Worm (Caenorhabditis elegans) whole organism, midembryonic: Measurements from ENCODE around the gene nlp-18.
A peak's percentile ranks its signal among the peaks of the same experiment; 100 is the strongest.

ENCODE experiments used
- T22C8.4 ChIP-seq: fragments of 200-800 bp; sonication (Bioruptor generic); IDR thresholded peaks from 2 replicates; pipeline ENCODE4 v1.3.6; 2022; ENCODE audit warnings: missing genetic modification characterization, missing compliant biosample characterization
- cog-1 ChIP-seq: sonication (generic microtip); optimal IDR thresholded peaks from 2 replicates; lab custom pipeline; 2016; ENCODE audit warnings: missing genetic modification characterization, missing compliant biosample characterization
- flt-1 ChIP-seq: fragments of 200-800 bp; sonication (Bioruptor generic); IDR thresholded peaks from 2 replicates; pipeline ENCODE4 v1.3.6; 2022; ENCODE audit warnings: missing genetic modification characterization, missing compliant biosample characterization
- klf-2 ChIP-seq: fragments of 200-800 bp; sonication (Bioruptor generic); conservative IDR thresholded peaks from 2 replicates; pipeline ENCODE4 v1.3.6; 2022; ENCODE audit warnings: missing genetic modification reagents, missing genetic modification characterization, missing compliant biosample characterization
- med-1 ChIP-seq: sonication (generic microtip); optimal IDR thresholded peaks from 2 replicates; lab custom pipeline; 2017; ENCODE audit warnings: missing genetic modification characterization, mild to moderate bottlenecking, missing compliant biosample characterization, antibody characterized with exemption, missing genetic modification reagents; ENCODE audit not compliant: insufficient read depth
- ref-1 ChIP-seq: fragments of 200-800 bp; sonication (Bioruptor generic); conservative IDR thresholded peaks from 2 replicates; pipeline ENCODE4 v1.3.6; 2022; ENCODE audit warnings: missing genetic modification reagents, missing genetic modification characterization, missing compliant biosample characterization
- tab-1 ChIP-seq: fragments of 200-800 bp; sonication (Bioruptor generic); IDR thresholded peaks from 2 replicates; pipeline ENCODE4 v1.3.6; 2022; ENCODE audit warnings: missing genetic modification characterization, missing compliant biosample characterization
- ztf-23 ChIP-seq: fragments of 200-800 bp; sonication (Bioruptor generic); IDR thresholded peaks from 2 replicates; pipeline ENCODE4 v1.3.6; 2022; ENCODE audit warnings: missing genetic modification reagents, missing genetic modification characterization, missing compliant biosample characterization
- ztf-29 ChIP-seq: fragments of 200-800 bp; sonication (Bioruptor generic); IDR thresholded peaks from 2 replicates; pipeline ENCODE4 v1.3.6; 2022; ENCODE audit warnings: missing genetic modification reagents, missing genetic modification characterization, missing compliant biosample characterization

Gene nlp-18

ce11 chrII:11045872-11046271, 15.7 kb upstream of the nlp-18 start, which contains the start of gene col-83:
Gene col-83 (minus strand): TSS chrII:11045972.
- TF ChIP-seq ztf-29 (GFP tag; lab: Robert Waterston, UW) (no peak), klf-2 (GFP tag; lab: Robert Waterston, UW) (no peak), med-1 (GFP tag; lab: Kevin White, UChicago) (no peak), ref-1 (GFP tag; lab: Robert Waterston, UW) (no peak), cog-1 (tag; lab: Kevin White, UChicago) (no peak), tab-1 (GFP tag; lab: Robert Waterston, UW) (no peak), T22C8.4 (GFP tag; lab: Robert Waterston, UW) (no peak), flt-1 (no peak), ztf-23 (no peak)

- no peak for TF ChIP-seq tab-1 (GFP tag; lab: Robert Waterston, UW)
These were observed 14.0 kb upstream of the nlp-18 start for ce11 chrII:11044193-11044568.

- TF ChIP-seq cog-1 (tag; lab: Kevin White, UChicago), result no peak
- TF ChIP-seq tab-1 (GFP tag; lab: Robert Waterston, UW), result no peak
- TF ChIP-seq klf-2 (GFP tag; lab: Robert Waterston, UW), result no peak
- no peak for TF ChIP-seq ztf-29 (GFP tag; lab: Robert Waterston, UW)
These were observed 13.5 kb upstream of the nlp-18 start for ce11 chrII:11043546-11044192.

- TF ChIP-seq med-1 (GFP tag; lab: Kevin White, UChicago) (no peak), ztf-29 (GFP tag; lab: Robert Waterston, UW) (peak; percentile 86), cog-1 (tag; lab: Kevin White, UChicago) (peak; percentile 81), klf-2 (GFP tag; lab: Robert Waterston, UW) (0 out of 2 replicates have a peak, but pooled peaks have one; percentile 38), flt-1 (peak; percentile 48; the same call in 1 of the 2 replicates), ztf-23 (peak; percentile 70; the same call in 1 of the 2 replicates), T22C8.4 (GFP tag; lab: Robert Waterston, UW) (peak; percentile 85), ref-1 (GFP tag; lab: Robert Waterston, UW) (no peak)
These were observed 12.7 kb upstream of the nlp-18 start for ce11 chrII:11042878-11043331.

ce11 chrII:11041846-11042262, 11.7 kb upstream of the nlp-18 start:
- TF ChIP-seq klf-2 (GFP tag; lab: Robert Waterston, UW) (no peak), med-1 (GFP tag; lab: Kevin White, UChicago) (no peak), ztf-29 (GFP tag; lab: Robert Waterston, UW) (no peak), ztf-23 (no peak), flt-1 (0 out of 2 replicates have a peak, but pooled peaks have one; percentile 59), ref-1 (GFP tag; lab: Robert Waterston, UW) (no peak), tab-1 (GFP tag; lab: Robert Waterston, UW) (no peak), T22C8.4 (GFP tag; lab: Robert Waterston, UW) (0 out of 2 replicates have a peak, but pooled peaks have one; percentile 35), cog-1 (tag; lab: Kevin White, UChicago) (peak; percentile 43)

ce11 chrII:11041027-11041426, 10.8 kb upstream of the nlp-18 start, which contains the start of gene cey-1:
Gene cey-1 (minus strand): TSS chrII:11041206.
- TF ChIP-seq T22C8.4 (GFP tag; lab: Robert Waterston, UW), result no peak
- TF ChIP-seq ztf-23, result no peak

ce11 chrII:11040140-11040539, 9.9 kb upstream of the nlp-18 start:
- no peak for TF ChIP-seq T22C8.4 (GFP tag; lab: Robert Waterston, UW)
- no peak for TF ChIP-seq ztf-23

- TF ChIP-seq ztf-29 (GFP tag; lab: Robert Waterston, UW) (no peak), T22C8.4 (GFP tag; lab: Robert Waterston, UW) (no peak), klf-2 (GFP tag; lab: Robert Waterston, UW) (no peak), ztf-23 (no peak), cog-1 (tag; lab: Kevin White, UChicago) (no peak), ref-1 (GFP tag; lab: Robert Waterston, UW) (no peak), med-1 (GFP tag; lab: Kevin White, UChicago) (no peak), flt-1 (no peak), tab-1 (GFP tag; lab: Robert Waterston, UW) (no peak)
These were observed 5.6 kb upstream of the nlp-18 start, which contains the start of gene srlf-15 for ce11 chrII:11035774-11036173. Gene srlf-15 (plus strand): TSS chrII:11036074.

- no peak for TF ChIP-seq tab-1 (GFP tag; lab: Robert Waterston, UW)
- no peak for TF ChIP-seq flt-1
- no peak for TF ChIP-seq med-1 (GFP tag; lab: Kevin White, UChicago)
- no peak for TF ChIP-seq T22C8.4 (GFP tag; lab: Robert Waterston, UW)
- no peak for TF ChIP-seq ref-1 (GFP tag; lab: Robert Waterston, UW)
- TF ChIP-seq klf-2 (GFP tag; lab: Robert Waterston, UW), result no peak
- TF ChIP-seq ztf-29 (GFP tag; lab: Robert Waterston, UW), result no peak
- no peak for TF ChIP-seq cog-1 (tag; lab: Kevin White, UChicago)
- no peak for TF ChIP-seq ztf-23
These were observed 2.6 kb upstream of the nlp-18 start for ce11 chrII:11032812-11033211.

- TF ChIP-seq T22C8.4 (GFP tag; lab: Robert Waterston, UW) (no peak), ztf-29 (GFP tag; lab: Robert Waterston, UW) (no peak), med-1 (GFP tag; lab: Kevin White, UChicago) (no peak), ztf-23 (no peak), tab-1 (GFP tag; lab: Robert Waterston, UW) (no peak), cog-1 (tag; lab: Kevin White, UChicago) (no peak), klf-2 (GFP tag; lab: Robert Waterston, UW) (no peak), flt-1 (no peak)
These were observed 2.4 kb downstream of the nlp-18 start for ce11 chrII:11027777-11028176.
